Fruit fly (Drosophila melanogaster) Kc167 (cell line): Measurements from ENCODE around the gene ACXB.

ENCODE experiments used
- insv ChIP-seq: fragments of >200 bp; optimal IDR thresholded peaks from 3 replicates; lab custom pipeline; 2018; ENCODE audit warnings: missing external identifiers
- psq ChIP-seq: fragments of >200 bp; optimal IDR thresholded peaks from 2 replicates; lab custom pipeline; 2017; ENCODE audit warnings: missing external identifiers

dm6 chr2L:12867482-12867881 lies 49.1 kb upstream of the ACXB start:
- TF ChIP-seq insv (lab: Kevin White, UChicago) (no peak), psq (lab: Kevin White, UChicago) (no peak)
